Fruit fly (Drosophila melanogaster) whole organism, prepupa: ENCODE results near the gene Hap40.
A peak's percentile ranks its signal among the peaks of the same experiment; 100 is the strongest.

Source experiments
- Blimp-1 ChIP-seq: fragments of 200-800 bp; sonication (Bioruptor generic); optimal IDR thresholded peaks from 3 replicates; lab custom pipeline; 2017; ENCODE audit warnings: missing biosample characterization, missing genetic modification characterization, mild to moderate bottlenecking, moderate library complexity, missing genetic modification reagents
- CG11294 ChIP-seq: fragments of 200-800 bp; sonication (Bioruptor generic); IDR thresholded peaks from 2 replicates; pipeline ENCODE4 v1.3.6; 2022; ENCODE audit warnings: missing biosample characterization, missing genetic modification characterization
- CG11762 ChIP-seq: fragments of 200-800 bp; sonication (Bioruptor generic); optimal IDR thresholded peaks from 3 replicates; lab custom pipeline; 2016; ENCODE audit warnings: missing biosample characterization, missing genetic modification characterization; ENCODE audit not compliant: insufficient read depth
- CG3032 ChIP-seq: fragments of 200-800 bp; optimal IDR thresholded peaks from 2 replicates; lab custom pipeline; 2019; ENCODE audit warnings: missing biosample characterization, mild to moderate bottlenecking, missing genetic modification characterization, moderate library complexity
- CG6808 ChIP-seq: fragments of 200-800 bp; sonication (Bioruptor generic); optimal IDR thresholded peaks from 3 replicates; lab custom pipeline; 2017; ENCODE audit warnings: missing biosample characterization, missing genetic modification characterization, mild to moderate bottlenecking, moderate library complexity, missing genetic modification reagents
- Eip78C ChIP-seq: fragments of 200-800 bp; sonication (Bioruptor generic); peaks from one replicate; lab custom pipeline; 2016; ENCODE audit warnings: missing biosample characterization, missing genetic modification characterization
- Smox ChIP-seq: fragments of 200-800 bp; sonication (Bioruptor generic); optimal IDR thresholded peaks from 3 replicates; lab custom pipeline; 2016; ENCODE audit warnings: missing biosample characterization, missing genetic modification characterization
- fkh ChIP-seq: fragments of 200-800 bp; sonication (Bioruptor generic); optimal IDR thresholded peaks from 3 replicates; lab custom pipeline; 2017; ENCODE audit warnings: missing biosample characterization, mild to moderate bottlenecking, missing genetic modification characterization, moderate library complexity
- spab ChIP-seq: fragments of 200-800 bp; sonication (Bioruptor generic); optimal IDR thresholded peaks from 2 replicates; lab custom pipeline; 2017; ENCODE audit warnings: missing biosample characterization, mild to moderate bottlenecking, missing genetic modification characterization, missing genetic modification reagents

Hap40 gene

DNA sequence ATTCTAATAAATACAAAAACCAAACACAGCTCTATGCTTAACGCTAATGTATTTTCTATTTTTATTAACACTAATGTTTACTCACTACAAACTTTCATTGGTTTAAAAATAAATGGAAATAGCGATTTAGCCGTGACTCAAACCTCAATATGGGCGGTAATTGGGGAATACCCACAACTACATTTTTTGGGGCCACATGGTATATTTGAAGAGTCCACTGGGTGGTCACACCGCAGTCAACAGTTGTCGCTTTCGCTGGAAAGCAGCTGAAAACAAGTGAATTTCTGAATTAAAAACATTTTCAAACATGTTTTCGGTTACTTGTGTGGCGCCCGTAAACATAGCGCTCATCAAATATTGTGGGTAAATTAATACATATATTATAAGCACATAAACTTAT, 45.0 kb downstream of the Hap40 start, which contains the start of gene Mvd:
Gene Mvd (plus strand): TSS at position 222 of the 400 bp plus-strand sequence.
- TF ChIP-seq CG6808 (GFP tag; lab: Kevin White, UChicago) (no peak), CG3032 (tag; lab: Kevin White, UChicago) (peak; percentile 6), Eip78C (GFP tag; lab: Kevin White, UChicago) (peak; percentile 64), CG11762 (GFP tag; lab: Kevin White, UChicago) (no peak), CG11294 (GFP tag; lab: Robert Waterston, UW) (no peak), spab (no peak), Blimp-1 (GFP tag; lab: Kevin White, UChicago) (peak; percentile 65), Smox (GFP tag; lab: Kevin White, UChicago) (no peak), fkh (GFP tag; lab: Kevin White, UChicago) (peak; percentile 90)
